Fruit fly (Drosophila melanogaster): ENCODE data around the gene eIF4H2.

DNA sequence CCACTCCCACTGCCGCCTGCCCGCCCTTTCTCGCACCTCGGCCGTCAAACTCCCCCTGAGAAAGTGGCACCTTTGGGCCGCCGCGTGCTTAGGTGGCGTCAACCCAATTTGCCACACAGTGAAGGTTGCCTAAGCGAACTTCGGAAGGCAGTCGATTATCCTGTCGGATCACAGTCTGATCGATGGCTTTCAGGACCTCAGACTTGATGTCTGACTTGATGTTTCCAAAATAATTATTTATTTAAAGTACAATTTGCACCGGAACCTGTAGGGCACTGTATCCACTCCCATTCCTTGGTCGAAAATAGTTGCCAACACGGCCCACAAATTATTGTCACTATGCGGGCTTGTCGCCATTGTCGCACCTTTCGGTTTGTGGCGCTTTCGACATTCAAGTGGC, 11.5 kb upstream of the eIF4H2 start:
- TF ChIP-seq CG8301 (tag; optimal IDR thresholded peaks at IDR 0.05) (no peak), CG8159 (tag; optimal IDR thresholded peaks at IDR 0.05) (no peak), EcR (GFP tag; optimal IDR thresholded peaks at IDR 0.05) (no peak), CG9948 (tag; optimal IDR thresholded peaks at IDR 0.05) (no peak), CG10348 (GFP tag; IDR thresholded peaks at IDR 0.05) (peak; percentile 53), rn (GFP tag; IDR thresholded peaks at IDR 0.05) (0 out of 2 replicates have a peak, but pooled peaks have one; percentile 8), D1 (tag; optimal IDR thresholded peaks at IDR 0.05) (no peak), CG15710 (tag; optimal IDR thresholded peaks at IDR 0.05) (no peak), Pif1B (GFP tag; optimal IDR thresholded peaks at IDR 0.05) (no peak)
